Worm (Caenorhabditis elegans): Measurements from ENCODE around the gene his-72.

Gene his-72

ce11 chrIII:12377198-12377662 is 8.4 kb upstream of the his-72 start, which contains the start of gene pph-4.2 (continued):
- TF ChIP-seq snpc-4 (tag; optimal IDR thresholded peaks at IDR 0.05) (no peak), elt-2 (tag; optimal IDR thresholded peaks at IDR 0.05) (no peak), nhr-20 (tag; optimal IDR thresholded peaks at IDR 0.05) (peak; percentile 28), C04F5.9 (tag; optimal IDR thresholded peaks at IDR 0.05) (no peak), sptf-1 (tag; optimal IDR thresholded peaks at IDR 0.05) (no peak), unc-86 (tag; optimal IDR thresholded peaks at IDR 0.05) (no peak), irx-1 (tag; optimal IDR thresholded peaks at IDR 0.05) (no peak), skn-1 (tag; optimal IDR thresholded peaks at IDR 0.05) (peak; percentile 62), fkh-4 (tag; optimal IDR thresholded peaks at IDR 0.05; ENCODE audit: borderline replicate concordance) (no peak), lin-35 (GFP tag; optimal IDR thresholded peaks at IDR 0.05) (peak; percentile 93 to 96), sup-37 (GFP tag; optimal IDR thresholded peaks at IDR 0.05) (no peak), nhr-19 (GFP tag; conservative IDR thresholded peaks at IDR 0.05) (no peak), rnt-1 (tag; optimal IDR thresholded peaks at IDR 0.05) (peak; percentile 57), egl-13 (tag; optimal IDR thresholded peaks at IDR 0.05) (no peak), ets-5 (GFP tag; IDR thresholded peaks at IDR 0.05) (no peak), efl-3 (GFP tag; optimal IDR thresholded peaks at IDR 0.05) (no peak), lin-13 (GFP tag; optimal IDR thresholded peaks at IDR 0.05) (peak; percentile 21), lin-15B (tag; optimal IDR thresholded peaks at IDR 0.05) (peak; percentile 42), egl-27 (tag; optimal IDR thresholded peaks at IDR 0.05) (no peak), nhr-71 (tag; optimal IDR thresholded peaks at IDR 0.05) (no peak), xbp-1 (tag; optimal IDR thresholded peaks at IDR 0.05) (peak; percentile 7), F16B12.6 (tag; optimal IDR thresholded peaks at IDR 0.05) (peak; percentile 56), C16A3.4 (tag; optimal IDR thresholded peaks at IDR 0.05) (peak; percentile 43), blmp-1 (tag; optimal IDR thresholded peaks at IDR 0.05) (peak; percentile 25), sox-4 (tag; optimal IDR thresholded peaks at IDR 0.05) (no peak)

ce11 chrIII:12375614-12376013 is 6.8 kb upstream of the his-72 start:
- TF ChIP-seq mdl-1 (tag; optimal IDR thresholded peaks at IDR 0.05) (no peak), nhr-11 (tag; optimal IDR thresholded peaks at IDR 0.05) (no peak), irx-1 (tag; optimal IDR thresholded peaks at IDR 0.05) (no peak), fkh-4 (tag; optimal IDR thresholded peaks at IDR 0.05; ENCODE audit: borderline replicate concordance) (no peak), efl-1 (optimal IDR thresholded peaks at IDR 0.05) (no peak), efl-1 (GFP tag; optimal IDR thresholded peaks at IDR 0.05 in 1 of 2) (no peak), ets-5 (GFP tag; IDR thresholded peaks at IDR 0.05) (no peak), zag-1 (tag; optimal IDR thresholded peaks at IDR 0.05) (no peak), unc-98 (GFP tag; IDR thresholded peaks at IDR 0.05) (no peak)

- TF ChIP-seq mdl-1 (tag; optimal IDR thresholded peaks at IDR 0.05): no peak
- TF ChIP-seq sox-4 (tag; optimal IDR thresholded peaks at IDR 0.05): no peak
- TF ChIP-seq snu-23 (GFP tag; optimal IDR thresholded peaks at IDR 0.05): no peak
- no peak for TF ChIP-seq blmp-1 (tag; optimal IDR thresholded peaks at IDR 0.05)
- no peak for TF ChIP-seq fkh-4 (tag; optimal IDR thresholded peaks at IDR 0.05; ENCODE audit: borderline replicate concordance)
- no peak for TF ChIP-seq jun-1 (tag; optimal IDR thresholded peaks at IDR 0.05)
- TF ChIP-seq sptf-1 (tag; optimal IDR thresholded peaks at IDR 0.05): no peak
- TF ChIP-seq rnt-1 (tag; optimal IDR thresholded peaks at IDR 0.05): no peak
- TF ChIP-seq lin-13 (GFP tag; optimal IDR thresholded peaks at IDR 0.05): no peak
- TF ChIP-seq pax-3 (tag; optimal IDR thresholded peaks at IDR 0.05): no peak
- no peak for TF ChIP-seq ceh-8 (GFP tag; optimal IDR thresholded peaks at IDR 0.05)
- TF ChIP-seq aha-1 (tag; optimal IDR thresholded peaks at IDR 0.05): no peak
- no peak for TF ChIP-seq ama-1 (optimal IDR thresholded peaks at IDR 0.05)
- TF ChIP-seq unc-62 (GFP tag; optimal IDR thresholded peaks at IDR 0.05): no peak
- TF ChIP-seq pqm-1 (tag; optimal IDR thresholded peaks at IDR 0.05): no peak
- TF ChIP-seq lin-35 (GFP tag; optimal IDR thresholded peaks at IDR 0.05): no peak
Measured at ce11 chrIII:12373807-12374266, 5.0 kb upstream of the his-72 start, which contains the start of gene glrx-5. Gene glrx-5 (minus strand): TSS chrIII:12373857.

Measured in whole organism, L1 larva.